Fruit fly (Drosophila melanogaster) whole organism, embryonic: ENCODE data around the gene CG14207.
A peak's percentile ranks its signal among the peaks of the same experiment; 100 is the strongest.

Experiments
- Antp ChIP-seq: fragments of 200-800 bp; sonication (Bioruptor generic); optimal IDR thresholded peaks from 3 replicates; lab custom pipeline; 2016; ENCODE audit warnings: missing biosample characterization, missing genetic modification characterization
- CG10431 ChIP-seq: fragments of 200-800 bp; sonication (Bioruptor generic); optimal IDR thresholded peaks from 3 replicates; lab custom pipeline; 2018; ENCODE audit warnings: missing biosample characterization, mild to moderate bottlenecking, missing genetic modification characterization
- CG11093 ChIP-seq: fragments of 200-800 bp; sonication (Bioruptor generic); IDR thresholded peaks from 3 replicates; pipeline ENCODE4 v1.3.6; 2022; ENCODE audit warnings: missing biosample characterization, missing genetic modification characterization
- CG15514 ChIP-seq: fragments of 200-800 bp; sonication (Bioruptor generic); optimal IDR thresholded peaks from 3 replicates; lab custom pipeline; 2017; ENCODE audit warnings: missing biosample characterization, missing genetic modification characterization, mild to moderate bottlenecking, moderate library complexity, missing genetic modification reagents
- CG1647 ChIP-seq: fragments of 200-800 bp; sonication (Bioruptor generic); optimal IDR thresholded peaks from 3 replicates; lab custom pipeline; 2016; ENCODE audit warnings: missing biosample characterization, missing genetic modification characterization
- CG16779 ChIP-seq: fragments of 200-800 bp; sonication (Bioruptor generic); IDR thresholded peaks from 2 replicates; pipeline ENCODE4 v1.3.6; 2022; ENCODE audit warnings: missing biosample characterization, missing genetic modification characterization
- CG16863 ChIP-seq: fragments of 200-800 bp; sonication (Bioruptor generic); optimal IDR thresholded peaks from 3 replicates; lab custom pipeline; 2016; ENCODE audit warnings: missing biosample characterization, missing genetic modification characterization
- CG17802 ChIP-seq: fragments of 200-800 bp; sonication (Bioruptor generic); optimal IDR thresholded peaks from 2 replicates; lab custom pipeline; 2018; ENCODE audit warnings: missing biosample characterization, mild to moderate bottlenecking, missing genetic modification characterization, moderate library complexity
- CG18599 ChIP-seq: fragments of 200-800 bp; sonication (Bioruptor generic); optimal IDR thresholded peaks from 3 replicates; lab custom pipeline; 2017; ENCODE audit warnings: missing biosample characterization, missing genetic modification characterization, mild to moderate bottlenecking, moderate library complexity, missing genetic modification reagents
- CG2199 ChIP-seq: fragments of 200-800 bp; sonication (Bioruptor generic); IDR thresholded peaks from 3 replicates; pipeline ENCODE4 v1.3.6; 2022; ENCODE audit warnings: missing biosample characterization, missing genetic modification characterization
- CG2202 ChIP-seq: fragments of 200-800 bp; sonication (Bioruptor generic); optimal IDR thresholded peaks from 2 replicates; lab custom pipeline; 2018; ENCODE audit warnings: missing biosample characterization, mild to moderate bottlenecking, missing genetic modification characterization
- CG3847 ChIP-seq: fragments of 200-800 bp; sonication (Bioruptor generic); IDR thresholded peaks from 2 replicates; pipeline ENCODE4 v1.3.6; 2022; ENCODE audit warnings: missing biosample characterization, missing genetic modification characterization
- CG7357 ChIP-seq: fragments of 200-800 bp; sonication (Bioruptor generic); IDR thresholded peaks from 3 replicates; pipeline ENCODE4 v1.3.6; 2022; ENCODE audit warnings: missing biosample characterization, missing genetic modification characterization
- CG7786 ChIP-seq: fragments of 200-800 bp; sonication (Bioruptor generic); optimal IDR thresholded peaks from 2 replicates; lab custom pipeline; 2016; ENCODE audit warnings: missing biosample characterization, missing genetic modification characterization
- CG7928 ChIP-seq: fragments of 200-800 bp; sonication (Bioruptor generic); optimal IDR thresholded peaks from 2 replicates; lab custom pipeline; 2017; ENCODE audit warnings: missing biosample characterization, mild to moderate bottlenecking, missing genetic modification characterization
- CG8478 ChIP-seq: fragments of >200 bp; optimal IDR thresholded peaks from 2 replicates; lab custom pipeline; 2018
- CG9727 ChIP-seq: fragments of 200-800 bp; sonication (Bioruptor generic); optimal IDR thresholded peaks from 3 replicates; lab custom pipeline; 2017; ENCODE audit warnings: missing biosample characterization, mild to moderate bottlenecking, missing genetic modification characterization
- CkIIα-i1 ChIP-seq: fragments of 200-800 bp; sonication (Bioruptor generic); IDR thresholded peaks from 2 replicates; pipeline ENCODE4 v1.3.6; 2022; ENCODE audit warnings: missing biosample characterization, missing genetic modification characterization
- D19B ChIP-seq: fragments of 200-800 bp; sonication (Bioruptor generic); optimal IDR thresholded peaks from 2 replicates; lab custom pipeline; 2017; ENCODE audit warnings: missing biosample characterization, mild to moderate bottlenecking, missing genetic modification characterization
- Dek ChIP-seq: fragments of 200-800 bp; sonication (Bioruptor generic); optimal IDR thresholded peaks from 3 replicates; lab custom pipeline; 2019; ENCODE audit warnings: missing biosample characterization, mild to moderate bottlenecking, missing genetic modification characterization, moderate library complexity
- Dfd ChIP-seq, 2 experiments: fragments of >200 bp; optimal IDR thresholded peaks; 2 replicates each; lab custom pipeline; 2017; ENCODE audit warnings: missing biosample characterization in 2 of 2, missing genetic modification characterization in 2 of 2
- Gug ChIP-seq: fragments of 200-800 bp; sonication (Bioruptor generic); IDR thresholded peaks from 4 replicates; pipeline ENCODE4 v1.3.6; 2022; ENCODE audit warnings: missing biosample characterization, missing genetic modification characterization
- H15 ChIP-seq: fragments of 200-800 bp; sonication (Bioruptor generic); IDR thresholded peaks from 3 replicates; pipeline ENCODE4 v1.3.6; 2022; ENCODE audit warnings: missing biosample characterization, missing genetic modification characterization
- HLH4C ChIP-seq: fragments of 200-800 bp; sonication (Bioruptor generic); IDR thresholded peaks from 3 replicates; pipeline ENCODE4 v1.3.6; 2022; ENCODE audit warnings: missing biosample characterization, missing genetic modification characterization; ENCODE audit not compliant: partially characterized antibody
- HmgZ ChIP-seq: fragments of 200-800 bp; sonication (Bioruptor generic); optimal IDR thresholded peaks from 2 replicates; lab custom pipeline; 2018; ENCODE audit warnings: missing biosample characterization, mild to moderate bottlenecking, missing genetic modification characterization
- Med ChIP-seq: fragments of 200-800 bp; sonication (Bioruptor generic); peaks from one replicate; lab custom pipeline; 2016; ENCODE audit warnings: missing biosample characterization, missing genetic modification characterization, mild to moderate bottlenecking, inconsistent platforms, moderate library complexity
- NK7.1 ChIP-seq: fragments of 200-800 bp; sonication (Bioruptor generic); optimal IDR thresholded peaks from 3 replicates; lab custom pipeline; 2016; ENCODE audit warnings: missing biosample characterization, missing genetic modification characterization
- Rx ChIP-seq: fragments of 200-800 bp; sonication (Bioruptor generic); IDR thresholded peaks from 2 replicates; pipeline ENCODE4 v1.3.6; 2022; ENCODE audit warnings: missing biosample characterization, missing genetic modification characterization
- Scr ChIP-seq: fragments of 200-800 bp; sonication (Bioruptor generic); IDR thresholded peaks from 2 replicates; pipeline ENCODE4 v1.3.6; 2022; ENCODE audit warnings: missing biosample characterization, missing genetic modification characterization; ENCODE audit not compliant: partially characterized antibody
- Sin3A ChIP-seq: fragments of >200 bp; optimal IDR thresholded peaks from 2 replicates; lab custom pipeline; 2018
- Six4 ChIP-seq: fragments of 200-800 bp; sonication (Bioruptor generic); optimal IDR thresholded peaks from 2 replicates; lab custom pipeline; 2016; ENCODE audit warnings: missing biosample characterization, missing genetic modification characterization
- Sox102F ChIP-seq: fragments of 200-800 bp; sonication (Bioruptor generic); optimal IDR thresholded peaks from 2 replicates; lab custom pipeline; 2018; ENCODE audit warnings: missing biosample characterization, mild to moderate bottlenecking, missing genetic modification characterization, moderate library complexity
- ab ChIP-seq: fragments of 200-800 bp; sonication (Bioruptor generic); optimal IDR thresholded peaks from 2 replicates; lab custom pipeline; 2016; ENCODE audit warnings: missing biosample characterization, missing genetic modification characterization
- cg ChIP-seq: fragments of 200-800 bp; sonication (Bioruptor generic); optimal IDR thresholded peaks from 3 replicates; lab custom pipeline; 2019; ENCODE audit warnings: missing biosample characterization, mild to moderate bottlenecking, missing genetic modification characterization, moderate library complexity
- corto ChIP-seq: fragments of 200-800 bp; sonication (Bioruptor generic); optimal IDR thresholded peaks from 2 replicates; lab custom pipeline; 2016; ENCODE audit warnings: missing biosample characterization, mild to moderate bottlenecking, missing genetic modification characterization, moderate library complexity
- exex ChIP-seq: fragments of 200-800 bp; sonication (Bioruptor generic); optimal IDR thresholded peaks from 4 replicates; lab custom pipeline; 2018; ENCODE audit warnings: missing biosample characterization, mild to moderate bottlenecking, missing genetic modification characterization, moderate library complexity
- fd102C ChIP-seq: fragments of 200-800 bp; sonication (Bioruptor generic); optimal IDR thresholded peaks from 2 replicates; lab custom pipeline; 2018; ENCODE audit warnings: missing biosample characterization, mild to moderate bottlenecking, missing genetic modification characterization, moderate library complexity
- gro ChIP-seq: fragments of 200-800 bp; sonication (Bioruptor generic); optimal IDR thresholded peaks from 2 replicates; lab custom pipeline; 2016; ENCODE audit warnings: missing biosample characterization, missing genetic modification characterization
- ham ChIP-seq: fragments of 200-800 bp; sonication (Bioruptor generic); IDR thresholded peaks from 2 replicates; pipeline ENCODE4 v1.3.6; 2022; ENCODE audit warnings: missing biosample characterization, missing genetic modification characterization
- her ChIP-seq: fragments of 200-800 bp; sonication (Bioruptor generic); optimal IDR thresholded peaks from 2 replicates; lab custom pipeline; 2016; ENCODE audit warnings: missing biosample characterization, missing genetic modification characterization
- jing ChIP-seq: fragments of 200-800 bp; sonication (Bioruptor generic); optimal IDR thresholded peaks from 2 replicates; lab custom pipeline; 2018; ENCODE audit warnings: missing biosample characterization, mild to moderate bottlenecking, missing genetic modification characterization
- nerfin-1 ChIP-seq: fragments of 200-800 bp; sonication (Bioruptor generic); optimal IDR thresholded peaks from 3 replicates; lab custom pipeline; 2019; ENCODE audit warnings: missing biosample characterization, mild to moderate bottlenecking, missing genetic modification characterization, moderate library complexity
- nmo ChIP-seq: fragments of 200-800 bp; sonication (Bioruptor generic); optimal IDR thresholded peaks from 2 replicates; lab custom pipeline; 2018; ENCODE audit warnings: missing biosample characterization, mild to moderate bottlenecking, missing genetic modification characterization, moderate library complexity
- phol ChIP-seq: fragments of 200-800 bp; sonication (Bioruptor generic); optimal IDR thresholded peaks from 3 replicates; lab custom pipeline; 2018; ENCODE audit warnings: missing biosample characterization, mild to moderate bottlenecking, missing genetic modification characterization, moderate library complexity
- prd ChIP-seq, 3 experiments: fragments of >200 bp in 2 of 3; fragments of 200-800 bp in 1 of 3; sonication (Bioruptor generic) in 1 of 3; optimal IDR thresholded peaks in 2 of 3; IDR thresholded peaks in 1 of 3; 2 replicates in 2 of 3; 3 replicates in 1 of 3; pipeline versions ENCODE4 v1.3.6 to Lab custom; 2017 to 2022; ENCODE audit warnings: missing biosample characterization in 1 of 3, missing genetic modification characterization in 1 of 3
- sc ChIP-seq, 3 experiments: fragments of >200 bp in 2 of 3; fragments of 200-800 bp in 1 of 3; sonication (Bioruptor generic) in 1 of 3; optimal IDR thresholded peaks; 2 replicates in 2 of 3; 3 replicates in 1 of 3; lab custom pipeline; 2017; ENCODE audit warnings: mild to moderate bottlenecking in 1 of 3, missing biosample characterization in 1 of 3, missing genetic modification characterization in 1 of 3, missing genetic modification reagents in 1 of 3
- scrt ChIP-seq: fragments of 200-800 bp; sonication (Bioruptor generic); optimal IDR thresholded peaks from 2 replicates; lab custom pipeline; 2018; ENCODE audit warnings: missing biosample characterization, mild to moderate bottlenecking, missing genetic modification characterization, moderate library complexity
- so ChIP-seq: fragments of 200-800 bp; sonication (Bioruptor generic); IDR thresholded peaks from 3 replicates; pipeline ENCODE4 v1.3.6; 2022; ENCODE audit warnings: missing biosample characterization, missing genetic modification characterization
- vvl ChIP-seq: fragments of 200-800 bp; sonication (Bioruptor generic); IDR thresholded peaks from 2 replicates; pipeline ENCODE4 v1.3.6; 2022; ENCODE audit warnings: missing biosample characterization, missing genetic modification characterization
- wdn ChIP-seq: fragments of 200-800 bp; sonication (Bioruptor generic); IDR thresholded peaks from 2 replicates; pipeline ENCODE4 v1.3.6; 2022; ENCODE audit warnings: missing biosample characterization, missing genetic modification characterization

CG14207 gene

DNA sequence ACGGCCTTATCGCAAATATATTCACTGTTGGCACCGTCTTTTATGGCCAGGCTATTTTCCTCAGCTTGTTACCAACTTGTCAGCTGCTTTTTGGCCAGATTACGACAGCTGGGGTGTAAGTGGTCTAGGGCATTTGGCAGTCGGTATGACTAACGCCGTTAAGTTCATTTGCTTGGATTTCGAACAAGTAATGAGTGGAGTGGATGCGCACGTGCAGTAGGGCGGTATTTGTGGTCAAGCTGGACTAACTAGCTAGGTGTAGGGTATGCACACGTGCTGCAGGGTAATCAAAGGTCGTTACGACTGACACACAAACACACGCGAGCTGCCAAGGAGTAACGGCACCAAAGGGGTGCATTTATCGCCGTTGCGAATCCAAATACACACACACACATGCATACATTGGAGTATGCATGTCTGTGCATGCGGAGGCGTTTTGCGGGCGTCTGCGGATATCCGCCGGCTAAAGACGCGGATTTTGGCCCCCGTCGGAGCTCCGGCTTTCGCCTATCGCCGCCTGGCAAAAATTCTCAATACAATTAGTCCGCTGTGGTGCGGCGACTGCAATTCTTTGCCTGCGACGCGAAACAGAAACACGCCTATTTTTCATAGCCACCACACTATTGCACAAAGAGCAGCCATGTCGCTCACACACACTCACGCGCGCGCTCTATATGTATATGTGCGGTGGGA is 26.9 kb upstream of the CG14207 start:
- TF ChIP-seq Dek (tag; lab: Kevin White, UChicago) (no peak), CG16863 (GFP tag; lab: Kevin White, UChicago) (no peak), her (GFP tag; lab: Kevin White, UChicago) (no peak), CG9727 (GFP tag; lab: Kevin White, UChicago) (no peak), CG1647 (no peak), CG10431 (GFP tag; lab: Kevin White, UChicago) (no peak), so (0 out of 3 replicates have a peak, but pooled peaks have one; percentile 9), CkIIα-i1 (no peak), wdn (GFP tag; lab: Robert Waterston, UW) (no peak), scrt (no peak), jing (GFP tag; lab: Kevin White, UChicago) (no peak), cg (GFP tag; lab: Kevin White, UChicago) (peak; percentile 76), HLH4C (GFP tag; lab: Robert Waterston, UW) (no peak), CG11093 (GFP tag; lab: Robert Waterston, UW) (no peak), CG7928 (GFP tag; lab: Kevin White, UChicago) (no peak), sc (optimal IDR thresholded peaks at IDR 0.05; lab: Kevin White, UChicago) (no peak), sc (GFP tag; optimal IDR thresholded peaks at IDR 0.05; lab: Kevin White, UChicago) (no peak), Rx (GFP tag; lab: Robert Waterston, UW) (no peak), ham (GFP tag; lab: Robert Waterston, UW) (no peak), phol (tag; lab: Kevin White, UChicago) (peak; percentile 54), exex (tag; lab: Kevin White, UChicago) (no peak), HmgZ (no peak), Antp (GFP tag; lab: Kevin White, UChicago) (no peak), Gug (GFP tag; lab: Robert Waterston, UW) (no peak), fd102C (GFP tag; lab: Kevin White, UChicago) (no peak), CG18599 (GFP tag; lab: Kevin White, UChicago) (no peak), Six4 (GFP tag; lab: Kevin White, UChicago) (no peak), Sin3A (lab: Kevin White, UChicago) (no peak), vvl (no peak), D19B (peak; percentile 52), CG16779 (GFP tag; lab: Robert Waterston, UW) (no peak), nmo (no peak), Med (GFP tag; lab: Kevin White, UChicago) (peak; percentile 42), H15 (GFP tag; lab: Robert Waterston, UW) (no peak), prd (optimal IDR thresholded peaks at IDR 0.05; lab: Kevin White, UChicago) (no peak), prd (GFP tag; IDR thresholded peaks at IDR 0.05; lab: Robert Waterston, UW) (no peak), CG3847 (no peak), corto (GFP tag; lab: Kevin White, UChicago) (no peak), Sox102F (GFP tag; lab: Kevin White, UChicago) (no peak), CG2199 (GFP tag; lab: Robert Waterston, UW) (no peak), ab (GFP tag; lab: Kevin White, UChicago) (no peak), nerfin-1 (peak; percentile 30), NK7.1 (GFP tag; lab: Kevin White, UChicago) (no peak), CG15514 (GFP tag; lab: Kevin White, UChicago) (no peak), CG2202 (tag; lab: Kevin White, UChicago) (no peak), CG7786 (GFP tag; lab: Kevin White, UChicago) (no peak), gro (GFP tag; lab: Kevin White, UChicago) (no peak), Scr (GFP tag; lab: Robert Waterston, UW) (no peak), CG7357 (GFP tag; lab: Robert Waterston, UW) (no peak), CG17802 (tag; lab: Kevin White, UChicago) (no peak), Dfd (GFP tag; optimal IDR thresholded peaks at IDR 0.05; lab: Kevin White, UChicago) (no peak), CG8478 (lab: Kevin White, UChicago) (no peak)
